Worm (Caenorhabditis elegans) whole organism, young adult: ENCODE measurements around the gene cmk-1.

Experiments used
- B0035.1 ChIP-seq: sonication (generic microtip); optimal IDR thresholded peaks from 2 replicates; lab custom pipeline; 2016; ENCODE audit warnings: missing genetic modification characterization, mild to moderate bottlenecking, missing compliant biosample characterization, missing genotype, missing genetic modification reagents
- F37B4.10 ChIP-seq: fragments of 200-800 bp; sonication (Bioruptor generic); IDR thresholded peaks from 2 replicates; pipeline ENCODE4 v1.3.6; 2022; ENCODE audit warnings: missing genetic modification characterization, missing compliant biosample characterization
- F52B5.7 ChIP-seq: sonication (generic microtip); optimal IDR thresholded peaks from 2 replicates; lab custom pipeline; 2016; ENCODE audit warnings: mild to moderate bottlenecking, missing genetic modification characterization, missing compliant biosample characterization
- ama-1 ChIP-seq, 3 experiments: fragments of 150-350 bp in 1 of 3; sonication (generic microtip) in 2 of 3; optimal IDR thresholded peaks; 2 replicates each; lab custom pipeline; 2014 to 2018; ENCODE audit warnings: missing biosample characterization in 2 of 3, missing genetic modification characterization in 2 of 3, missing genetic modification reagents in 2 of 3
- atf-7 ChIP-seq: sonication (generic microtip); optimal IDR thresholded peaks from 2 replicates; lab custom pipeline; 2017; ENCODE audit warnings: mild to moderate bottlenecking, missing genetic modification characterization, missing compliant biosample characterization
- ceh-91 ChIP-seq: fragments of 200-800 bp; sonication (Bioruptor generic); IDR thresholded peaks from 2 replicates; pipeline ENCODE4 v1.3.6; 2022; ENCODE audit warnings: missing genetic modification reagents, missing genetic modification characterization, missing compliant biosample characterization
- egl-44 ChIP-seq: fragments of 200-800 bp; sonication (Bioruptor generic); IDR thresholded peaks from 2 replicates; pipeline ENCODE4 v1.3.6; 2022; ENCODE audit warnings: missing genetic modification reagents, missing genetic modification characterization, missing compliant biosample characterization
- let-526 ChIP-seq: fragments of 200-800 bp; sonication (Bioruptor generic); IDR thresholded peaks from 2 replicates; pipeline ENCODE4 v1.3.6; 2022; ENCODE audit warnings: missing genetic modification reagents, missing genetic modification characterization, missing compliant biosample characterization
- lin-35 ChIP-seq, 3 experiments: fragments of 150-350 bp in 2 of 3; sonication (generic microtip) in 1 of 3; optimal IDR thresholded peaks; 2 replicates each; lab custom pipeline; 2014 to 2018; ENCODE audit warnings: missing biosample characterization in 3 of 3, missing genetic modification characterization in 3 of 3, missing genetic modification reagents in 3 of 3
- madf-8 ChIP-seq: fragments of 200-800 bp; sonication (Bioruptor generic); conservative IDR thresholded peaks from 2 replicates; pipeline ENCODE4 v1.3.6; 2022; ENCODE audit warnings: missing genetic modification reagents, missing genetic modification characterization, missing compliant biosample characterization
- sdz-38 ChIP-seq: sonication (generic microtip); optimal IDR thresholded peaks from 2 replicates; lab custom pipeline; 2016; ENCODE audit warnings: missing genotype, missing genetic modification characterization, missing compliant biosample characterization

- TF ChIP-seq atf-7 (tag; lab: Kevin White, UChicago) (no peak), let-526 (GFP tag; lab: Robert Waterston, UW) (no peak), F37B4.10 (GFP tag; lab: Robert Waterston, UW) (no peak), sdz-38 (no peak), ceh-91 (GFP tag; lab: Robert Waterston, UW) (no peak), egl-44 (GFP tag; lab: Robert Waterston, UW) (no peak), madf-8 (GFP tag; lab: Robert Waterston, UW) (no peak), B0035.1 (no peak), lin-35 (GFP tag; optimal IDR thresholded peaks at IDR 0.05; lab: Kevin White, UChicago) (no peak), ama-1 (optimal IDR thresholded peaks at IDR 0.05; lab: Kevin White, UChicago) (no peak), ama-1 (GFP tag; optimal IDR thresholded peaks at IDR 0.05; lab: Kevin White, UChicago) (no peak), F52B5.7 (tag; lab: Kevin White, UChicago) (no peak)
These were observed at the start of gene cmk-1 for ce11 chrIV:1824065-1824531.
